Worm (Caenorhabditis elegans): ENCODE data around the gene F42A6.1.

Gene F42A6.1

ce11 chrIV:3349977-3350580 is 4.8 kb upstream of the F42A6.1 start, which contains the start of gene elks-1:
Gene elks-1, minus strand, starts transcription at chrIV:3350027.
- TF ChIP-seq him-1 (tag; optimal IDR thresholded peaks at IDR 0.05) (no peak), W03F9.2 (tag; optimal IDR thresholded peaks at IDR 0.05) (no peak), dao-5 (tag; optimal IDR thresholded peaks at IDR 0.05) (no peak)

- TF ChIP-seq W03F9.2 (tag; optimal IDR thresholded peaks at IDR 0.05) (no peak), him-1 (tag; optimal IDR thresholded peaks at IDR 0.05) (no peak), dao-5 (tag; optimal IDR thresholded peaks at IDR 0.05) (no peak)
Measured at ce11 chrIV:3352019-3352418, 2.8 kb upstream of the F42A6.1 start.

DNA sequence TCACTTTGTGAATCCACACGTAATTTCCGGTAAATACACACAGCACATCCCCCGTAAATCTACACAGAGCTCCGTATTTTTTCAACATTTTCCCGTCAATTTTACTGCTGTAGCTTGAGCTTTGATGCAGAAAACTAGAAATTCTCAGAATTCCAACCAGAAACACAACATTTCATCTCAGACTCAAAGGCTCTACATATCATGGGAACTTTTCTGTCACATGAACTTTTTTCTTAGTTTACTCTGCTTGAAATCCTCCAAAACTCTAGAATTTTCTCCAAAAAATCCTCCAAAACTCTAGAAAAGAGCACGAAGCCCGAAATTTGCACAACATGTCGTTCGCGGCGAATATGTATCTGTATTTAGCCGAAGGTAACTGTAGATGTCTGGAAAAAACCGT is 8.4 kb downstream of the F42A6.1 start, which contains the start of gene Y55H10A.2:
TSS of gene Y55H10A.2 (plus strand) at position 301 of the 400 bp plus-strand sequence.
- no peak for TF ChIP-seq him-1 (tag; optimal IDR thresholded peaks at IDR 0.05)
- no peak for TF ChIP-seq dao-5 (tag; optimal IDR thresholded peaks at IDR 0.05)
- no peak for TF ChIP-seq W03F9.2 (tag; optimal IDR thresholded peaks at IDR 0.05)

ce11 chrIV:3363784-3364183 is 8.9 kb downstream of the F42A6.1 start:
- TF ChIP-seq dao-5 (tag; optimal IDR thresholded peaks at IDR 0.05) (no peak), him-1 (tag; optimal IDR thresholded peaks at IDR 0.05) (no peak), W03F9.2 (tag; optimal IDR thresholded peaks at IDR 0.05) (no peak)

- no peak for TF ChIP-seq dao-5 (tag; optimal IDR thresholded peaks at IDR 0.05)
- TF ChIP-seq him-1 (tag; optimal IDR thresholded peaks at IDR 0.05) = no peak
- no peak for TF ChIP-seq W03F9.2 (tag; optimal IDR thresholded peaks at IDR 0.05)
Measured at ce11 chrIV:3368638-3369247, 13.9 kb downstream of the F42A6.1 start, which contains the start of gene vha-19. Gene vha-19, plus strand, starts transcription at chrIV:3369197.

- TF ChIP-seq him-1 (tag; optimal IDR thresholded peaks at IDR 0.05) (no peak), dao-5 (tag; optimal IDR thresholded peaks at IDR 0.05) (no peak), W03F9.2 (tag; optimal IDR thresholded peaks at IDR 0.05) (no peak)
Measured at ce11 chrIV:3373370-3373769, 18.5 kb downstream of the F42A6.1 start.

- no peak for TF ChIP-seq dao-5 (tag; optimal IDR thresholded peaks at IDR 0.05)
Measured at ce11 chrIV:3378080-3378804, 23.4 kb downstream of the F42A6.1 start, which contains the start of gene otub-4. Gene otub-4, minus strand, starts transcription at chrIV:3378130.

DNA sequence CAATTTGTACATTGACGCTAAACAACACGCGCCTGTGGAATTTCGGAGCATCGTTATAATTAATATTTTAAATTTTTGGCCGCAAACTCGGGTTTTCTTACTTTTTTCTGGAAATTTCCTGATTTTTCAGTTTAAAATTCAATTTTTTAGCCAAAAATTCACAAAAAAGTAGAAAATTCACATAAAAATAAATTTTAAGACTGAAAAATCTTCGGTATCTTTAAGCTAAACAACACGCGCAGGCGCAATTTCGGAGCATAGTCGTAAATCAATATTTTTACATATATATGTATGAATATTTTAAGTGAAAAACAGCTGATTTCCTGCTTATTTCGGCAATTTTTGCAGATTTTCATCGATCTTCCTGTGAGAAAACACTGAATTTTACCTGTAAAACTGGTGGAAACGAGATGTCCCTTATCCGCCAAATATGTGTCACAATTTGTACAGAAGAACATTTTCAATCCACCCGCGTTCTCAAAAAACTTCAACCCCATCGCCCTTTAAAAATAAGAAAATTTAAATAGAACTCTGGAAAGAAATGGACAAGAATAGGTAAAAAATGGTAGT is 27.6 kb downstream of the F42A6.1 start, which contains the start of gene B0546.3:
TSS of gene B0546.3 (minus strand) at position 504 of the 570 bp plus-strand sequence.
- TF ChIP-seq W03F9.2 (tag; optimal IDR thresholded peaks at IDR 0.05) = no peak
- TF ChIP-seq him-1 (tag; optimal IDR thresholded peaks at IDR 0.05) = no peak
- no peak for TF ChIP-seq dao-5 (tag; optimal IDR thresholded peaks at IDR 0.05)

DNA sequence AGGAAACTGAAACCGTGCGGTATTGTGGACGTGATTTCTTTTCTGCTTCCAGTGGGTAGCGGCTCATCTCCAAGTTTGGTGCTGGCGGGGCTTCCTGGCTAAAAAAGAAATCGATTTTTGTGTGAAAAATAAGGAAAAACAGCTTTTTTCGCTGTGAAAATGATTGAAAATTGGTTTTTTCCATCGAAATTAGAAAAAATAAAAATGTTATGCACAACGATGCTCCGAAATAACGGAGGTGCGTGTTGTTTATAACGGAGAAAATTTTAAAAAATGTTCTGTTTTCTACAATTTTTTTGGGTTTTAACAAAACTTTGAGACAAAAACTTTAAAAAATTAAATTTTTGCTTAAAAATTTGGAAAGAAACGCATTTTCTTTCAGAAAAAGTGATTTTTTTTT is 28.3 kb downstream of the F42A6.1 start:
- TF ChIP-seq him-1 (tag; optimal IDR thresholded peaks at IDR 0.05) (no peak), dao-5 (tag; optimal IDR thresholded peaks at IDR 0.05) (no peak), W03F9.2 (tag; optimal IDR thresholded peaks at IDR 0.05) (no peak)

DNA sequence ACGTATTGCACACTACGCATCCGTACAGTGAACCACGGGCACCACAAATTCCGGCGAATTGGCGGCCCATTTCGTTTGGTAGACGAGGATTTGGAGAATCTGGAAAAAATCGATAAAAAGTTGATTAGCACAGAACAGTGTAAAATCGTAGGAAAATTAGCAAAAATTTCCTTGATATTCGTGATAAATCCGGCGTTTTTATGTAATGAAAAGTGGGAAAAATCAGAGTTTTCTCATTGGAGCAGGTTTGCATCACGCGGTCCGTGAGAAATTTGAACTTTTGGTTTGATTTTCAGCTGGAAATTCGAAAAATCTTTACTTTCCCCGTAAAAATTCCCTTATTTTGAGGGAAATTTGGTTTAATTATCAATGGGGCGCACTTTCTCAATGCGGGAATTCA is 29.2 kb downstream of the F42A6.1 start, which contains the start of gene B0546.4:
TSS of gene B0546.4 (minus strand) at position 101 of the 400 bp plus-strand sequence.
- TF ChIP-seq him-1 (tag; optimal IDR thresholded peaks at IDR 0.05) (no peak), W03F9.2 (tag; optimal IDR thresholded peaks at IDR 0.05) (no peak), dao-5 (tag; optimal IDR thresholded peaks at IDR 0.05) (no peak)

ce11 chrIV:3384593-3384992 is 29.7 kb downstream of the F42A6.1 start:
- TF ChIP-seq dao-5 (tag; optimal IDR thresholded peaks at IDR 0.05) (no peak), W03F9.2 (tag; optimal IDR thresholded peaks at IDR 0.05) (peak; percentile 34), him-1 (tag; optimal IDR thresholded peaks at IDR 0.05) (peak; percentile 28)

ce11 chrIV:3385337-3386215 is 30.7 kb downstream of the F42A6.1 start, which contains the start of gene mai-2:
Gene mai-2, plus strand, starts transcription at chrIV:3385910.
- TF ChIP-seq him-1 (tag; optimal IDR thresholded peaks at IDR 0.05) = no peak
- no peak for TF ChIP-seq W03F9.2 (tag; optimal IDR thresholded peaks at IDR 0.05)
- TF ChIP-seq dao-5 (tag; optimal IDR thresholded peaks at IDR 0.05) = no peak

Measured in whole organism, L4/young adult.